Fruit fly (Drosophila melanogaster): ENCODE measurements around the gene CG13287.
A peak's percentile ranks its signal among the peaks of the same experiment; 100 is the strongest.

Gene CG13287

dm6 chr3L:5902189-5902765 is 20.2 kb downstream of the CG13287 start, which contains the start of gene QC:
QC (minus strand) TSS chr3L:5902456.
- no peak for TF ChIP-seq CTCF (optimal IDR thresholded peaks at IDR 0.05)
- no peak for TF ChIP-seq CG8478 (optimal IDR thresholded peaks at IDR 0.05)

dm6 chr3L:5903955-5904354 is 21.9 kb downstream of the CG13287 start, which contains the start of gene CG32413:
CG32413 (minus strand) TSS chr3L:5904055.
- TF ChIP-seq CTCF (optimal IDR thresholded peaks at IDR 0.05) (no peak), CG8478 (optimal IDR thresholded peaks at IDR 0.05) (no peak)

dm6 chr3L:5906599-5906998 is 24.5 kb downstream of the CG13287 start, which contains the start of gene CG10486:
CG10486 (minus strand) TSS chr3L:5906699.
- TF ChIP-seq CG8478 (optimal IDR thresholded peaks at IDR 0.05): no peak
- no peak for TF ChIP-seq CTCF (optimal IDR thresholded peaks at IDR 0.05)

dm6 chr3L:5907077-5907476 is 25.0 kb downstream of the CG13287 start, which contains the start of gene CG13288:
CG13288 (plus strand) TSS chr3L:5907381.
- TF ChIP-seq CG8478 (optimal IDR thresholded peaks at IDR 0.05) (no peak), CTCF (optimal IDR thresholded peaks at IDR 0.05) (peak; percentile 82 to 91)

dm6 chr3L:5920778-5921177 is 38.7 kb downstream of the CG13287 start:
- no peak for TF ChIP-seq CG8478 (optimal IDR thresholded peaks at IDR 0.05)
- TF ChIP-seq CTCF (optimal IDR thresholded peaks at IDR 0.05): no peak

dm6 chr3L:5921216-5921615 is 39.1 kb downstream of the CG13287 start, which contains the start of gene PXo:
PXo (minus strand) TSS chr3L:5921316.
- no peak for TF ChIP-seq CTCF (optimal IDR thresholded peaks at IDR 0.05)
- TF ChIP-seq CG8478 (optimal IDR thresholded peaks at IDR 0.05): no peak

dm6 chr3L:5922005-5922685 is 40.0 kb downstream of the CG13287 start, which contains the start of gene CG32407:
CG32407 (plus strand) TSS chr3L:5922055.
- TF ChIP-seq CG8478 (optimal IDR thresholded peaks at IDR 0.05): no peak
- TF ChIP-seq CTCF (optimal IDR thresholded peaks at IDR 0.05): no peak

dm6 chr3L:5923646-5924122 is 41.6 kb downstream of the CG13287 start, which contains the start of gene CG33523:
CG33523 (plus strand) TSS chr3L:5923862.
- TF ChIP-seq CG8478 (optimal IDR thresholded peaks at IDR 0.05) (no peak), CTCF (optimal IDR thresholded peaks at IDR 0.05) (no peak)

- TF ChIP-seq CTCF (optimal IDR thresholded peaks at IDR 0.05): no peak
- no peak for TF ChIP-seq CG8478 (optimal IDR thresholded peaks at IDR 0.05)
Measured at dm6 chr3L:5926015-5926988, 44.2 kb downstream of the CG13287 start.

dm6 chr3L:5927536-5927935 is 45.4 kb downstream of the CG13287 start:
- TF ChIP-seq CTCF (optimal IDR thresholded peaks at IDR 0.05): no peak
- TF ChIP-seq CG8478 (optimal IDR thresholded peaks at IDR 0.05): no peak

- TF ChIP-seq CG8478 (optimal IDR thresholded peaks at IDR 0.05) (no peak), CTCF (optimal IDR thresholded peaks at IDR 0.05) (peak; percentile 38 to 39)
Measured at dm6 chr3L:5932363-5932914, 50.3 kb downstream of the CG13287 start, which contains the start of gene Rcc1. Rcc1 (minus strand) TSS chr3L:5932773.

Measured in S2 (cell line).